Worm (Caenorhabditis elegans) whole organism, L3 larva: ENCODE measurements around the gene H39E23.3.

Experiments used
- fkh-10 ChIP-seq: sonication (generic microtip); optimal IDR thresholded peaks from 2 replicates; lab custom pipeline; 2017; ENCODE audit warnings: missing biosample characterization, missing genetic modification reagents, missing genetic modification characterization
- lin-39 ChIP-seq: fragments of 150-350 bp; optimal IDR thresholded peaks from 2 replicates; lab custom pipeline; 2018; ENCODE audit warnings: missing biosample characterization, missing genetic modification reagents, missing genetic modification characterization
- unc-39 ChIP-seq: sonication (generic microtip); optimal IDR thresholded peaks from 4 replicates; lab custom pipeline; 2017; ENCODE audit warnings: missing biosample characterization, missing genetic modification characterization

ce11 chrV:14088051-14088450 is 19.6 kb upstream of the H39E23.3 start, which contains the start of gene D1086.19:
- TF ChIP-seq unc-39 (tag; lab: Kevin White, UChicago) = no peak
- no peak for TF ChIP-seq lin-39 (tag; lab: Kevin White, UChicago)
- no peak for TF ChIP-seq fkh-10 (GFP tag; lab: Kevin White, UChicago)
